Fruit fly (Drosophila melanogaster) whole organism, embryonic: ENCODE measurements around the gene CG3651.

ENCODE experiments used
- Atf6 ChIP-seq: fragments of 200-800 bp; sonication (Bioruptor generic); IDR thresholded peaks from 2 replicates; pipeline ENCODE4 v1.3.6; 2022; ENCODE audit warnings: missing biosample characterization, missing genetic modification characterization
- Awh ChIP-seq: fragments of 200-800 bp; sonication (Bioruptor generic); IDR thresholded peaks from 2 replicates; pipeline ENCODE4, ENCODE4 v1.3.6; 2022; ENCODE audit warnings: missing biosample characterization, missing genetic modification characterization
- BtbVII ChIP-seq: fragments of 200-800 bp; sonication (Bioruptor generic); optimal IDR thresholded peaks from 3 replicates; lab custom pipeline; 2017; ENCODE audit warnings: missing biosample characterization, mild to moderate bottlenecking, missing genetic modification characterization
- CG11560 ChIP-seq: fragments of 200-800 bp; sonication (Bioruptor generic); IDR thresholded peaks from 3 replicates; pipeline ENCODE4 v1.3.6; 2022; ENCODE audit warnings: missing biosample characterization, missing genetic modification characterization
- CG12071 ChIP-seq: fragments of 200-800 bp; sonication (Bioruptor generic); optimal IDR thresholded peaks from 3 replicates; lab custom pipeline; 2018; ENCODE audit warnings: missing biosample characterization, mild to moderate bottlenecking, missing genetic modification characterization
- CG12391 ChIP-seq: fragments of 200-800 bp; sonication (Bioruptor generic); optimal IDR thresholded peaks from 3 replicates; lab custom pipeline; 2018; ENCODE audit warnings: missing biosample characterization, mild to moderate bottlenecking, missing genetic modification characterization, moderate library complexity
- CG12769 ChIP-seq: fragments of 200-800 bp; sonication (Bioruptor generic); optimal IDR thresholded peaks from 2 replicates; lab custom pipeline; 2019; ENCODE audit warnings: missing biosample characterization, mild to moderate bottlenecking, missing genetic modification characterization, moderate library complexity
- CG13296 ChIP-seq: fragments of 200-800 bp; sonication (Bioruptor generic); optimal IDR thresholded peaks from 3 replicates; lab custom pipeline; 2018; ENCODE audit warnings: missing biosample characterization, mild to moderate bottlenecking, missing genetic modification characterization
- CG13894 ChIP-seq: fragments of 200-800 bp; sonication (Bioruptor generic); optimal IDR thresholded peaks from 3 replicates; lab custom pipeline; 2018; ENCODE audit warnings: missing biosample characterization, mild to moderate bottlenecking, missing genetic modification characterization, moderate library complexity
- CG15011 ChIP-seq: fragments of 200-800 bp; sonication (Bioruptor generic); optimal IDR thresholded peaks from 3 replicates; lab custom pipeline; 2018; ENCODE audit warnings: missing biosample characterization, mild to moderate bottlenecking, missing genetic modification characterization
- CG15696 ChIP-seq: fragments of 200-800 bp; sonication (Bioruptor generic); optimal IDR thresholded peaks from 2 replicates; lab custom pipeline; 2019; ENCODE audit warnings: missing biosample characterization, mild to moderate bottlenecking, missing genetic modification characterization, moderate library complexity
- CG18476 ChIP-seq: fragments of 200-800 bp; sonication (Bioruptor generic); optimal IDR thresholded peaks from 2 replicates; lab custom pipeline; 2016; ENCODE audit warnings: missing biosample characterization, mild to moderate bottlenecking, missing genetic modification characterization
- CG18599 ChIP-seq: fragments of 200-800 bp; sonication (Bioruptor generic); optimal IDR thresholded peaks from 3 replicates; lab custom pipeline; 2017; ENCODE audit warnings: missing biosample characterization, missing genetic modification characterization, mild to moderate bottlenecking, moderate library complexity, missing genetic modification reagents
- CG18764 ChIP-seq: fragments of 200-800 bp; sonication (Bioruptor generic); optimal IDR thresholded peaks from 3 replicates; lab custom pipeline; 2016; ENCODE audit warnings: missing biosample characterization, missing genetic modification characterization
- CG2678 ChIP-seq: fragments of 200-800 bp; sonication (Bioruptor generic); optimal IDR thresholded peaks from 3 replicates; lab custom pipeline; 2019; ENCODE audit warnings: missing biosample characterization, mild to moderate bottlenecking, missing genetic modification characterization, moderate library complexity
- CG2712 ChIP-seq: fragments of 200-800 bp; optimal IDR thresholded peaks from 3 replicates; lab custom pipeline; 2019; ENCODE audit warnings: missing biosample characterization, mild to moderate bottlenecking, missing genetic modification characterization, moderate library complexity
- CG31365 ChIP-seq: fragments of 200-800 bp; sonication (Bioruptor generic); optimal IDR thresholded peaks from 2 replicates; lab custom pipeline; 2018; ENCODE audit warnings: missing biosample characterization, mild to moderate bottlenecking, missing genetic modification characterization
- CG32767 ChIP-seq: fragments of 200-800 bp; sonication (Bioruptor generic); IDR thresholded peaks from 2 replicates; pipeline ENCODE4 v1.3.6; 2022; ENCODE audit warnings: missing biosample characterization, missing genetic modification characterization
- CG4404 ChIP-seq: fragments of 200-800 bp; sonication (Bioruptor generic); IDR thresholded peaks from 2 replicates; pipeline ENCODE4 v1.3.6; 2022; ENCODE audit warnings: missing biosample characterization, missing genetic modification characterization
- CG6254 ChIP-seq: fragments of 200-800 bp; sonication (Bioruptor generic); optimal IDR thresholded peaks from 3 replicates; lab custom pipeline; 2017; ENCODE audit warnings: mild to moderate bottlenecking, missing biosample characterization, missing genetic modification reagents, missing genetic modification characterization
- CG7271 ChIP-seq: fragments of 200-800 bp; sonication (Bioruptor generic); optimal IDR thresholded peaks from 2 replicates; lab custom pipeline; 2018; ENCODE audit warnings: missing biosample characterization, mild to moderate bottlenecking, missing genetic modification characterization, moderate library complexity
- D ChIP-seq, 2 experiments: fragments of 200-800 bp in 1 of 2; fragments of >200 bp in 1 of 2; sonication (Bioruptor generic) in 1 of 2; optimal IDR thresholded peaks; 2 replicates in 1 of 2; 3 replicates in 1 of 2; lab custom pipeline; 2017; ENCODE audit warnings: mild to moderate bottlenecking in 1 of 2, missing biosample characterization in 1 of 2, missing genetic modification characterization in 1 of 2, missing genetic modification reagents in 1 of 2
- Deaf1 ChIP-seq: fragments of 200-800 bp; optimal IDR thresholded peaks from 3 replicates; lab custom pipeline; 2019; ENCODE audit warnings: missing biosample characterization, mild to moderate bottlenecking, missing genetic modification characterization, moderate library complexity
- Dll ChIP-seq: fragments of 200-800 bp; sonication (Bioruptor generic); IDR thresholded peaks from 4 replicates; pipeline ENCODE4 v1.3.6; 2022; ENCODE audit warnings: missing biosample characterization, missing genetic modification characterization; ENCODE audit not compliant: partially characterized antibody
- ERR ChIP-seq: fragments of 200-800 bp; sonication (Bioruptor generic); optimal IDR thresholded peaks from 2 replicates; lab custom pipeline; 2016; ENCODE audit warnings: missing biosample characterization, missing genetic modification characterization
- Ets65A ChIP-seq: fragments of 200-800 bp; sonication (Bioruptor generic); peaks from one replicate; lab custom pipeline; 2016; ENCODE audit warnings: missing biosample characterization, missing genetic modification characterization
- Ets97D ChIP-seq: fragments of 200-800 bp; sonication (Bioruptor generic); optimal IDR thresholded peaks from 3 replicates; lab custom pipeline; 2016; ENCODE audit warnings: missing biosample characterization, missing genetic modification characterization
- Med ChIP-seq: fragments of 200-800 bp; sonication (Bioruptor generic); peaks from one replicate; lab custom pipeline; 2016; ENCODE audit warnings: missing biosample characterization, missing genetic modification characterization, mild to moderate bottlenecking, inconsistent platforms, moderate library complexity
- Nf-YC ChIP-seq: fragments of 200-800 bp; optimal IDR thresholded peaks from 3 replicates; lab custom pipeline; 2019; ENCODE audit warnings: missing biosample characterization, mild to moderate bottlenecking, missing genetic modification characterization, moderate library complexity
- Trl ChIP-seq, 3 experiments: fragments of >200 bp in 2 of 3; fragments of 200-800 bp in 1 of 3; sonication (Bioruptor generic) in 1 of 3; optimal IDR thresholded peaks; 2 replicates in 1 of 3; 3 replicates in 2 of 3; lab custom pipeline; 2016 to 2017; ENCODE audit warnings: missing biosample characterization in 1 of 3, missing genetic modification characterization in 1 of 3
- al ChIP-seq: fragments of 200-800 bp; sonication (Bioruptor generic); IDR thresholded peaks from 2 replicates; pipeline ENCODE4 v1.3.6; 2022; ENCODE audit warnings: missing biosample characterization, missing genetic modification characterization
- ash1 ChIP-seq: fragments of 200-800 bp; sonication (Bioruptor generic); optimal IDR thresholded peaks from 2 replicates; lab custom pipeline; 2018; ENCODE audit warnings: missing biosample characterization, mild to moderate bottlenecking, missing genetic modification characterization
- bbx ChIP-seq: fragments of 200-800 bp; sonication (Bioruptor generic); IDR thresholded peaks from 2 replicates; pipeline ENCODE4 v1.3.6; 2022; ENCODE audit warnings: missing biosample characterization, missing genetic modification characterization; ENCODE audit not compliant: partially characterized antibody
- cg ChIP-seq: fragments of 200-800 bp; sonication (Bioruptor generic); optimal IDR thresholded peaks from 3 replicates; lab custom pipeline; 2019; ENCODE audit warnings: missing biosample characterization, mild to moderate bottlenecking, missing genetic modification characterization, moderate library complexity
- fd102C ChIP-seq: fragments of 200-800 bp; sonication (Bioruptor generic); optimal IDR thresholded peaks from 2 replicates; lab custom pipeline; 2018; ENCODE audit warnings: missing biosample characterization, mild to moderate bottlenecking, missing genetic modification characterization, moderate library complexity
- kni ChIP-seq: fragments of 200-800 bp; sonication (Bioruptor generic); optimal IDR thresholded peaks from 3 replicates; lab custom pipeline; 2017; ENCODE audit warnings: mild to moderate bottlenecking, missing biosample characterization, missing genetic modification reagents, missing genetic modification characterization
- nau ChIP-seq: fragments of 200-800 bp; sonication (Bioruptor generic); optimal IDR thresholded peaks from 3 replicates; lab custom pipeline; 2017; ENCODE audit warnings: missing biosample characterization, mild to moderate bottlenecking, missing genetic modification characterization, missing genetic modification reagents
- prd ChIP-seq, 3 experiments: fragments of >200 bp in 2 of 3; fragments of 200-800 bp in 1 of 3; sonication (Bioruptor generic) in 1 of 3; optimal IDR thresholded peaks in 2 of 3; IDR thresholded peaks in 1 of 3; 2 replicates in 2 of 3; 3 replicates in 1 of 3; pipeline versions ENCODE4 v1.3.6 to Lab custom; 2017 to 2022; ENCODE audit warnings: missing biosample characterization in 1 of 3, missing genetic modification characterization in 1 of 3
- row ChIP-seq: fragments of 200-800 bp; sonication (Bioruptor generic); IDR thresholded peaks from 3 replicates; pipeline ENCODE4 v1.3.6; 2022; ENCODE audit warnings: missing biosample characterization, missing genetic modification characterization
- sd ChIP-seq: fragments of 200-800 bp; sonication (Bioruptor generic); optimal IDR thresholded peaks from 3 replicates; lab custom pipeline; 2018; ENCODE audit warnings: missing biosample characterization, mild to moderate bottlenecking, missing genetic modification characterization, moderate library complexity
- sens ChIP-seq: fragments of 200-800 bp; sonication (Bioruptor generic); peaks from one replicate; lab custom pipeline; 2016; ENCODE audit warnings: missing biosample characterization, missing genetic modification characterization
- sens-2 ChIP-seq: fragments of 200-800 bp; sonication (Bioruptor generic); IDR thresholded peaks from 2 replicates; pipeline ENCODE4 v1.3.6; 2022; ENCODE audit warnings: missing biosample characterization, missing genetic modification characterization
- sna ChIP-seq: fragments of 200-800 bp; sonication (Bioruptor generic); IDR thresholded peaks from 2 replicates; pipeline ENCODE4 v1.3.6; 2022; ENCODE audit warnings: missing biosample characterization, missing genetic modification characterization; ENCODE audit not compliant: partially characterized antibody
- sob ChIP-seq: fragments of 200-800 bp; sonication (Bioruptor generic); IDR thresholded peaks from 2 replicates; pipeline ENCODE4 v1.3.6; 2022; ENCODE audit warnings: missing biosample characterization, missing genetic modification characterization
- toy ChIP-seq: fragments of 200-800 bp; sonication (Bioruptor generic); IDR thresholded peaks from 2 replicates; pipeline ENCODE4 v1.3.6; 2022; ENCODE audit warnings: missing biosample characterization, missing genetic modification characterization
- wek ChIP-seq: fragments of 200-800 bp; sonication (Bioruptor generic); optimal IDR thresholded peaks from 3 replicates; lab custom pipeline; 2018; ENCODE audit warnings: missing biosample characterization, mild to moderate bottlenecking, missing genetic modification characterization, moderate library complexity
- zen2 ChIP-seq: fragments of 200-800 bp; sonication (Bioruptor generic); IDR thresholded peaks from 3 replicates; pipeline ENCODE4 v1.3.6; 2022; ENCODE audit warnings: missing biosample characterization, missing genetic modification characterization; ENCODE audit not compliant: partially characterized antibody

Gene CG3651

dm6 chr2L:22142696-22143176, 21.6 kb downstream of the CG3651 start:
- peak; percentile 55 for TF ChIP-seq CG12769
- TF ChIP-seq sob (GFP tag; lab: Robert Waterston, UW), result 0 out of 2 replicates have a peak, but pooled peaks have one; percentile 12
- peak; percentile 62 for TF ChIP-seq Med (GFP tag; lab: Kevin White, UChicago)
- TF ChIP-seq sd (tag; lab: Kevin White, UChicago), result peak; percentile 29
- no peak for TF ChIP-seq Dll
- TF ChIP-seq Trl (optimal IDR thresholded peaks at IDR 0.05; lab: Kevin White, UChicago), result peak in 1 of 2 experiments; percentile 11
- no peak for TF ChIP-seq Trl (GFP tag; optimal IDR thresholded peaks at IDR 0.05; lab: Kevin White, UChicago)
- no peak for TF ChIP-seq nau (GFP tag; lab: Kevin White, UChicago)
- peak; percentile 87 for TF ChIP-seq Ets65A (GFP tag; lab: Kevin White, UChicago)
- no peak for TF ChIP-seq sens-2
- TF ChIP-seq Deaf1, result peak; percentile 91
- TF ChIP-seq, all 482 proteins: peak for 7

DNA sequence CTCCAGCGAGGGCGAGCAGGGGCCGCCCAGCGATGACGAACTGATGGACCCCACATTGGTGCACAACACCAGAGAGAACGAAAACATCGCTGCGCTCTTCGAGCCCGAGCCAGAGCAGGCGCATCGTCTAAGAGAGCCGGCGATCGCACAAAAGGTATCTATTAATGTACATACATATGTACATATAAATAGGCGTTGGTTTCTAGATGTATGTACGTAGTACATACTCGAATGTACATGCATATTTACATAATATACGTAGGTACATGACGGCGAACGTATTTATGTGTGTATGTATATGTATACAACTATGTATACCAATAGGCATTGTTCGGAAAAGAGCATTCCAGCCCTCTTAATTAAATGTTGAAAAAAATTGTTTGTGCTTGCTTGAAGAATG, 23.0 kb downstream of the CG3651 start:
- TF ChIP-seq Nf-YC (tag; lab: Kevin White, UChicago) (peak; percentile 60), Atf6 (GFP tag; lab: Robert Waterston, UW) (no peak), fd102C (GFP tag; lab: Kevin White, UChicago) (no peak), wek (GFP tag; lab: Kevin White, UChicago) (peak; percentile 47), CG31365 (tag; lab: Kevin White, UChicago) (peak; percentile 64), CG32767 (peak; percentile 55; the same call in 1 of the 2 replicates), CG12391 (tag; lab: Kevin White, UChicago) (no peak), CG7271 (peak; percentile 21), zen2 (GFP tag; lab: Robert Waterston, UW) (no peak), CG12071 (peak; percentile 76), CG13296 (peak; percentile 85), prd (optimal IDR thresholded peaks at IDR 0.05; lab: Kevin White, UChicago) (no peak), prd (GFP tag; IDR thresholded peaks at IDR 0.05; lab: Robert Waterston, UW) (peak; percentile 20; the same call in 1 of the 3 replicates), Awh (GFP tag; lab: Robert Waterston, UW) (peak; percentile 60; the same call in 1 of the 2 replicates), ERR (GFP tag; lab: Kevin White, UChicago) (no peak), kni (GFP tag; lab: Kevin White, UChicago) (peak; percentile 97), ash1 (GFP tag; lab: Kevin White, UChicago) (peak; percentile 25), CG15011 (GFP tag; lab: Kevin White, UChicago) (peak; percentile 18), Deaf1 (peak; percentile 9), cg (peak; percentile 56), bbx (GFP tag; lab: Robert Waterston, UW) (no peak), CG6254 (GFP tag; lab: Kevin White, UChicago) (peak; percentile 58), CG18476 (no peak), CG2712 (tag; lab: Kevin White, UChicago) (peak; percentile 17), Ets97D (GFP tag; lab: Kevin White, UChicago) (no peak), sna (GFP tag; lab: Robert Waterston, UW) (no peak), D (optimal IDR thresholded peaks at IDR 0.05; lab: Kevin White, UChicago) (no peak), D (GFP tag; optimal IDR thresholded peaks at IDR 0.05; lab: Kevin White, UChicago) (peak; percentile 11), CG15696 (tag; lab: Kevin White, UChicago) (peak; percentile 78), CG18764 (no peak), toy (GFP tag; lab: Robert Waterston, UW) (peak; percentile 53; the same call in 1 of the 2 replicates), CG13894 (tag; lab: Kevin White, UChicago) (peak; percentile 59), CG11560 (tag; lab: Robert Waterston, UW) (no peak), al (GFP tag; lab: Robert Waterston, UW) (no peak), CG2678 (tag; lab: Kevin White, UChicago) (peak; percentile 78), row (GFP tag; lab: Robert Waterston, UW) (no peak), CG18599 (GFP tag; lab: Kevin White, UChicago) (peak; percentile 70), sens (GFP tag; lab: Kevin White, UChicago) (peak; percentile 45), CG4404 (GFP tag; lab: Robert Waterston, UW) (no peak), BtbVII (GFP tag; lab: Kevin White, UChicago) (peak; percentile 45)
